Fruit fly (Drosophila melanogaster): ENCODE results near the gene CG1468.

The CG1468 gene

DNA sequence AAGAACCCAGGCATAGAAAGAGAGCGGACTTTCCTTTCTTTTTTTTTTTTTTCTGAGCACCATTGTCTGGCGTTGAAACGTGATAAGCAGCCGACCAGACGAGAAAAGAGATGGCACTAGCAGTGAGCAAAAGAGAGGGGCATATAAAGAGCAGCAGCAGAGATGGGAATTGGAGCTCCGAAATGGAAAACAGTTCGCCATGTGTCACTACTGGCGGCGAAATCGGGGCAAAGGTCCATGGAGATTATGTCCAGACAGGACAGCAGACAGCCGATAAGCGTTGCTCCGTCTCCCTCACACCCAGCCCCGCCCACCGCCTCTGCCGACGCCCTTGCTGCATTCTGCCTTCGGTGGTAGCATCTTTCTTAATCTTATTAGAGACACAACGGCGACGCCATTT is 45.2 kb upstream of the CG1468 start:
- TF ChIP-seq pzg (GFP tag; optimal IDR thresholded peaks at IDR 0.05) (no peak), CG1832 (GFP tag; optimal IDR thresholded peaks at IDR 0.05) (peak; percentile 8)

DNA sequence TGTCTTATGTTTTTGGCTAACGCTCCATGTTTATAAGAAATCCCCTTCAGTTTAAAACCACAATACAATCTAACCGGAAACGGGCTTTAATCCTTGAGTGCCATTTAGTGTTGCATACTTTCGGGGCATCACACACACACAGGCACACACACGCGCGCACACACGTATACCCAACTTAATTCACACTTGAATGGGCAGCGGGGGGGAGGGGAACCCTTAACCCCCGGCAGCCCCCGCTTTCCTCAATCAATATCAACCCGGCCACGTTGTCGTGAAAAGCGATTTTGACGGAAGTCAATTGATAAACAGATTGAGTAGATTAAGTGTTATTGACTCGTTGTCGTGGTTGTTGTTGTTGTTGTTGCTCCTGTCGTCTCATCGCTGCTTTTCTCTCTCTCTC is 30.7 kb upstream of the CG1468 start:
- TF ChIP-seq Hr39 (optimal IDR thresholded peaks at IDR 0.05) (peak; percentile 74), CG11560 (tag; IDR thresholded peaks at IDR 0.05) (no peak)

DNA sequence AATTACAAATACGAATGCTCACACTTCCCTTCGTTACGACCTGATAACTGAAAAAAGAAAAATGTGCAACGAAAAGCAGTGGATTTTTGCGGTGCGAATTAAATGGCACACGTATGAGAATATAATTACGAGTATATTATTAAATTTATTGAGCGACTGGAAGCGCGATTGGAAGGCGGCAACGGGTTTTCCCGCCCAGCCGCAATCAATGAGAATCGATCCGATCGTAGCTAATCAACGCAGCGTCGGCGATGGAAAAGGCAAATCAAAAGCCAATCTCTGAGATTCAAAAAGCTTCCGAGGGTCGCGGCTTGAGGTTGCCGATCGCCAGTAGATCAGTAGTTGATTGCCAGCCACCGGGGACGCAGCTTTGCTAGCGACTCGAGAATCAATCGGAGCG is 13.3 kb upstream of the CG1468 start, which contains the start of gene Ser7:
Gene Ser7 (plus strand): TSS at position 352 of the 400 bp plus-strand sequence.
- TF ChIP-seq CG2712 (tag; optimal IDR thresholded peaks at IDR 0.05) (no peak), CG30020 (tag; optimal IDR thresholded peaks at IDR 0.05) (no peak), zen (tag; optimal IDR thresholded peaks at IDR 0.05) (no peak), HmgZ (tag; optimal IDR thresholded peaks at IDR 0.05) (no peak), CG6813 (GFP tag; optimal IDR thresholded peaks at IDR 0.05) (no peak), Fer1 (GFP tag; optimal IDR thresholded peaks at IDR 0.05) (no peak), peb (GFP tag; IDR thresholded peaks at IDR 0.05) (no peak), NK7.1 (GFP tag; optimal IDR thresholded peaks at IDR 0.05) (no peak), otp (GFP tag; IDR thresholded peaks at IDR 0.05) (no peak), ap (GFP tag; IDR thresholded peaks at IDR 0.05) (no peak), grn (GFP tag; optimal IDR thresholded peaks at IDR 0.05) (no peak), gt (GFP tag; IDR thresholded peaks at IDR 0.05) (no peak), Jarid2 (GFP tag; optimal IDR thresholded peaks at IDR 0.05) (no peak), H2.0 (GFP tag; IDR thresholded peaks at IDR 0.05) (no peak), CG17612 (GFP tag; IDR thresholded peaks at IDR 0.05) (no peak), HmgD (GFP tag; optimal IDR thresholded peaks at IDR 0.05) (no peak)

DNA sequence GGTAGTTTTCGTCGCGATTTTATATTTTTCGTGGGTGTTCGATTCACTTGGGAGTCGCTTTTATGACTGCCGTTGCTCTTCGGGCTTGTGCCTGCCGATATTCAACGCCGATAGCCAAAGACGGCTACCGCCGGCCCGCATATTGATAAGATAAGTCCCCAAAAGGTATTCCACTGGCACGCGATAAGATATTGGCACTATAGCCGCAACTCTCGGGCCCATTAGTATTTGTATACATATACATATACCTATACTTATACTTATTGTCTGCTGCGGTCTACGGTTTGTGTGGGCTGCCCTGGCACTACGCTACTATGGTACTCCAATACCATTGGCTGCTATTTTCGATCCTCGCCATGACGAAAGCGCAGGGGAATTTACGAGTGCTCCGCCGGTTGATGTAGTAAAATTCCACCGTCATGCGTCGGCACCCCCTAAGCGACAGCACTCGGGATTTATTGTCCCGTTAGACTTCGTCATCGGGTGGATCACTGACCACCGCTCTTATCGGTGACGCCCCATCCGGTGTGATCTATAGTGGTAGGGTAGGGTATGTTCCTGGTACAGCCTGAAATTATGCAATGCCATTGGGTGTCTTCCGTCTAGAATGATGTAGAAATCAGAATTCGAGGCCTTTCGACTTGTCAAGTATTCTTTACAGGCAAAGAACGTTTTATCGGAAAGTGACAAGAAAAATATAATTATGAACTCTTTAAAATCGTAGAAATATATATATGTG is 9.5 kb upstream of the CG1468 start, which contains the start of gene CG45060:
Gene CG45060 (minus strand): TSS at position 59 of the 739 bp plus-strand sequence.
- TF ChIP-seq CG13296 (GFP tag; optimal IDR thresholded peaks at IDR 0.05) (no peak), Bgb (GFP tag; IDR thresholded peaks at IDR 0.05; ENCODE audit: partially characterized antibody) (0 out of 2 replicates have a peak, but pooled peaks have one; percentile 17), CG16863 (GFP tag; optimal IDR thresholded peaks at IDR 0.05) (no peak), Dip2 (GFP tag; IDR thresholded peaks at IDR 0.05) (no peak), Adf1 (GFP tag; IDR thresholded peaks at IDR 0.05) (peak; percentile 39; the same call in 1 of the 2 replicates), sd (tag; optimal IDR thresholded peaks at IDR 0.05) (peak; percentile 99), Hey (tag; optimal IDR thresholded peaks at IDR 0.05) (peak; percentile 91), vnd (GFP tag; IDR thresholded peaks at IDR 0.05; ENCODE audit: partially characterized antibody) (no peak), pfk (GFP tag; optimal IDR thresholded peaks at IDR 0.05) (peak; percentile 9), CG6175 (GFP tag; IDR thresholded peaks at IDR 0.05) (0 out of 3 replicates have a peak, but pooled peaks have one; percentile 28), CG12769 (tag; optimal IDR thresholded peaks at IDR 0.05) (peak; percentile 85), Med (GFP tag) (peak; percentile 52), cwo (GFP tag; optimal IDR thresholded peaks at IDR 0.05) (peak; percentile 26), BtbVII (GFP tag; optimal IDR thresholded peaks at IDR 0.05) (peak; percentile 83), CG6791 (GFP tag; IDR thresholded peaks at IDR 0.05; ENCODE audit: partially characterized antibody) (no peak), CG11723 (GFP tag; optimal IDR thresholded peaks at IDR 0.05) (no peak), D19A (tag; optimal IDR thresholded peaks at IDR 0.05) (peak; percentile 47), CG32532 (GFP tag; IDR thresholded peaks at IDR 0.05) (peak; percentile 30; the same call in 1 of the 2 replicates), CG15514 (GFP tag; optimal IDR thresholded peaks at IDR 0.05) (peak; percentile 7), Ets97D (GFP tag; optimal IDR thresholded peaks at IDR 0.05) (peak; percentile 26), CG1024 (GFP tag; IDR thresholded peaks at IDR 0.05) (no peak), Aef1 (GFP tag; IDR thresholded peaks at IDR 0.05) (no peak), CG12071 (GFP tag; optimal IDR thresholded peaks at IDR 0.05) (peak; percentile 24), CG2678 (tag; optimal IDR thresholded peaks at IDR 0.05) (peak; percentile 4), ttk (GFP tag; IDR thresholded peaks at IDR 0.05) (peak; percentile 11; the same call in 1 of the 2 replicates), Deaf1 (tag; optimal IDR thresholded peaks at IDR 0.05) (peak; percentile 85)
